Fruit fly (Drosophila melanogaster) whole organism, pupa: ENCODE measurements around the gene chm.
A peak's percentile ranks its signal among the peaks of the same experiment; 100 is the strongest.

ENCODE experiments used
- CG10348 ChIP-seq: fragments of 200-800 bp; sonication (Bioruptor generic); IDR thresholded peaks from 2 replicates; pipeline ENCODE4 v1.3.6; 2022; ENCODE audit warnings: missing biosample characterization, missing genetic modification characterization
- CG12605 ChIP-seq: fragments of 200-800 bp; sonication (Bioruptor generic); IDR thresholded peaks from 2 replicates; pipeline ENCODE4 v1.3.6; 2022; ENCODE audit warnings: missing biosample characterization, missing genetic modification characterization
- CG13204 ChIP-seq: fragments of 200-800 bp; sonication (Bioruptor generic); optimal IDR thresholded peaks from 2 replicates; lab custom pipeline; 2018; ENCODE audit warnings: missing biosample characterization, mild to moderate bottlenecking, missing genetic modification characterization, moderate library complexity
- CG14655 ChIP-seq: fragments of 200-800 bp; sonication (Bioruptor generic); optimal IDR thresholded peaks from 3 replicates; lab custom pipeline; 2017; ENCODE audit warnings: mild to moderate bottlenecking, missing biosample characterization, missing genetic modification reagents, missing genetic modification characterization
- CG15710 ChIP-seq: fragments of 200-800 bp; sonication (Bioruptor generic); optimal IDR thresholded peaks from 2 replicates; lab custom pipeline; 2018; ENCODE audit warnings: missing biosample characterization, mild to moderate bottlenecking, missing genetic modification characterization, moderate library complexity
- CG17806 ChIP-seq: fragments of 200-800 bp; sonication (Bioruptor generic); optimal IDR thresholded peaks from 2 replicates; lab custom pipeline; 2018; ENCODE audit warnings: missing biosample characterization, mild to moderate bottlenecking, missing genetic modification characterization, moderate library complexity
- CG32121 ChIP-seq: fragments of 200-800 bp; sonication (Bioruptor generic); IDR thresholded peaks from 2 replicates; pipeline ENCODE4 v1.3.6; 2022; ENCODE audit warnings: missing biosample characterization, missing genetic modification characterization
- CG34367 ChIP-seq: fragments of 200-800 bp; sonication (Bioruptor generic); optimal IDR thresholded peaks from 2 replicates; lab custom pipeline; 2018; ENCODE audit warnings: missing biosample characterization, mild to moderate bottlenecking, missing genetic modification characterization
- CG4496 ChIP-seq: fragments of 200-800 bp; sonication (Bioruptor generic); IDR thresholded peaks from 3 replicates; pipeline ENCODE4 v1.3.6; 2022; ENCODE audit warnings: missing biosample characterization, missing genetic modification characterization
- CG8159 ChIP-seq: fragments of 200-800 bp; sonication (Bioruptor generic); optimal IDR thresholded peaks from 3 replicates; lab custom pipeline; 2018; ENCODE audit warnings: missing biosample characterization, mild to moderate bottlenecking, missing genetic modification characterization, moderate library complexity
- CG8301 ChIP-seq: fragments of 200-800 bp; sonication (Bioruptor generic); optimal IDR thresholded peaks from 2 replicates; lab custom pipeline; 2018; ENCODE audit warnings: missing biosample characterization, mild to moderate bottlenecking, missing genetic modification characterization
- CG9948 ChIP-seq: fragments of 200-800 bp; sonication (Bioruptor generic); optimal IDR thresholded peaks from 2 replicates; lab custom pipeline; 2018; ENCODE audit warnings: missing biosample characterization, mild to moderate bottlenecking, missing genetic modification characterization, moderate library complexity
- D1 ChIP-seq: fragments of 200-800 bp; sonication (Bioruptor generic); optimal IDR thresholded peaks from 2 replicates; lab custom pipeline; 2018; ENCODE audit warnings: missing biosample characterization, mild to moderate bottlenecking, missing genetic modification characterization, moderate library complexity
- EcR ChIP-seq: fragments of 200-800 bp; sonication (Bioruptor generic); optimal IDR thresholded peaks from 3 replicates; lab custom pipeline; 2019; ENCODE audit warnings: missing biosample characterization, missing genetic modification characterization, mild to moderate bottlenecking, moderate library complexity, missing genetic modification reagents
- Ets98B ChIP-seq: fragments of 200-800 bp; sonication (Bioruptor generic); IDR thresholded peaks from 2 replicates; pipeline ENCODE4 v1.3.6; 2022; ENCODE audit warnings: missing biosample characterization, missing genetic modification characterization
- Pif1A ChIP-seq: fragments of 200-800 bp; sonication (Bioruptor generic); optimal IDR thresholded peaks from 3 replicates; lab custom pipeline; 2016; ENCODE audit warnings: missing biosample characterization, missing genetic modification characterization
- Pif1B ChIP-seq: fragments of 200-800 bp; sonication (Bioruptor generic); optimal IDR thresholded peaks from 3 replicates; lab custom pipeline; 2016; ENCODE audit warnings: missing biosample characterization, missing genetic modification characterization
- Snoo ChIP-seq: fragments of 200-800 bp; sonication (Bioruptor generic); optimal IDR thresholded peaks from 3 replicates; lab custom pipeline; 2017; ENCODE audit warnings: missing biosample characterization, mild to moderate bottlenecking, missing genetic modification characterization, inconsistent platforms
- fd96Ca ChIP-seq: fragments of 200-800 bp; sonication (Bioruptor generic); IDR thresholded peaks from 3 replicates; pipeline ENCODE4 v1.3.6; 2022; ENCODE audit warnings: missing biosample characterization, missing genetic modification characterization
- gl ChIP-seq: fragments of 200-800 bp; sonication (Bioruptor generic); optimal IDR thresholded peaks from 2 replicates; lab custom pipeline; 2018; ENCODE audit warnings: missing biosample characterization, mild to moderate bottlenecking, missing genetic modification characterization
- rn ChIP-seq: fragments of 200-800 bp; sonication (Bioruptor generic); IDR thresholded peaks from 2 replicates; pipeline ENCODE4 v1.3.6; 2022; ENCODE audit warnings: missing biosample characterization, missing genetic modification characterization

chm gene

dm6 chr2L:7411947-7412621 is at the start of gene chm:
chm (plus strand) TSS chr2L:7412417.
- peak; percentile 15 for TF ChIP-seq D1 (tag; lab: Kevin White, UChicago)
- no peak for TF ChIP-seq CG32121 (GFP tag; lab: Robert Waterston, UW)

- TF ChIP-seq D1 (tag; lab: Kevin White, UChicago) = no peak
- no peak for TF ChIP-seq CG32121 (GFP tag; lab: Robert Waterston, UW)
- TF ChIP-seq fd96Ca (GFP tag; lab: Robert Waterston, UW) = no peak
- no peak for TF ChIP-seq CG13204
- TF ChIP-seq CG17806 (tag; lab: Kevin White, UChicago) = no peak
- TF ChIP-seq Pif1B (GFP tag; lab: Kevin White, UChicago) = no peak
- no peak for TF ChIP-seq CG12605 (GFP tag; lab: Robert Waterston, UW)
- TF ChIP-seq Pif1A (GFP tag; lab: Kevin White, UChicago) = no peak
Measured at dm6 chr2L:7363079-7363478, 49.1 kb upstream of the chm start, which contains the start of gene Wnt10. Wnt10 (plus strand) TSS chr2L:7363379.

- TF ChIP-seq CG10348 (GFP tag; lab: Robert Waterston, UW) (peak; percentile 69), CG14655 (peak; percentile 18), CG12605 (GFP tag; lab: Robert Waterston, UW) (peak; percentile 73), Pif1A (GFP tag; lab: Kevin White, UChicago) (peak; percentile 50), CG15710 (tag; lab: Kevin White, UChicago) (no peak), CG17806 (tag; lab: Kevin White, UChicago) (no peak), fd96Ca (GFP tag; lab: Robert Waterston, UW) (peak; percentile 92), CG8301 (no peak), Snoo (tag; lab: Kevin White, UChicago) (peak; percentile 47), CG13204 (no peak), CG4496 (GFP tag; lab: Robert Waterston, UW) (peak; percentile 87), Pif1B (GFP tag; lab: Kevin White, UChicago) (peak; percentile 11), CG9948 (no peak), CG8159 (tag; lab: Kevin White, UChicago) (no peak), gl (tag; lab: Kevin White, UChicago) (no peak), Ets98B (GFP tag; lab: Robert Waterston, UW) (peak; percentile 93), rn (GFP tag; lab: Robert Waterston, UW) (peak; percentile 73), CG32121 (GFP tag; lab: Robert Waterston, UW) (peak; percentile 94), EcR (no peak), CG34367 (tag; lab: Kevin White, UChicago) (no peak), D1 (tag; lab: Kevin White, UChicago) (no peak)
Measured at dm6 chr2L:7376157-7376556, 36.1 kb upstream of the chm start.

dm6 chr2L:7377402-7377801 is 34.8 kb upstream of the chm start, which contains the start of gene ninaC:
ninaC (plus strand) TSS chr2L:7377702.
- TF ChIP-seq Pif1B (GFP tag; lab: Kevin White, UChicago) = no peak

- no peak for TF ChIP-seq D1 (tag; lab: Kevin White, UChicago)
- no peak for TF ChIP-seq CG32121 (GFP tag; lab: Robert Waterston, UW)
- no peak for TF ChIP-seq CG8301
- TF ChIP-seq CG9948 = no peak
- TF ChIP-seq gl (tag; lab: Kevin White, UChicago) = no peak
- no peak for TF ChIP-seq CG15710 (tag; lab: Kevin White, UChicago)
- no peak for TF ChIP-seq CG8159 (tag; lab: Kevin White, UChicago)
- no peak for TF ChIP-seq EcR
- TF ChIP-seq CG14655 = no peak
- no peak for TF ChIP-seq CG34367 (tag; lab: Kevin White, UChicago)
- no peak for TF ChIP-seq CG12605 (GFP tag; lab: Robert Waterston, UW)
- no peak for TF ChIP-seq rn (GFP tag; lab: Robert Waterston, UW)
- no peak for TF ChIP-seq Ets98B (GFP tag; lab: Robert Waterston, UW)
- TF ChIP-seq CG17806 (tag; lab: Kevin White, UChicago) = no peak
- no peak for TF ChIP-seq Snoo (tag; lab: Kevin White, UChicago)
- TF ChIP-seq Pif1B (GFP tag; lab: Kevin White, UChicago) = no peak
- TF ChIP-seq CG10348 (GFP tag; lab: Robert Waterston, UW) = no peak
- TF ChIP-seq Pif1A (GFP tag; lab: Kevin White, UChicago) = no peak
- TF ChIP-seq fd96Ca (GFP tag; lab: Robert Waterston, UW) = no peak
- no peak for TF ChIP-seq CG4496 (GFP tag; lab: Robert Waterston, UW)
Measured at dm6 chr2L:7386555-7387420, 25.4 kb upstream of the chm start.
